Worm (Caenorhabditis elegans) whole organism, mixed stage, embryonic: ENCODE data around the gene secs-1.

Source experiments
- M03D4.4 ChIP-seq: sonication (generic microtip); optimal IDR thresholded peaks from 2 replicates; lab custom pipeline; 2017; ENCODE audit warnings: mild to moderate bottlenecking, missing genetic modification characterization, missing compliant biosample characterization
- bed-3 ChIP-seq: fragments of 200-800 bp; sonication (Bioruptor generic); optimal IDR thresholded peaks from 3 replicates; lab custom pipeline; 2018; ENCODE audit warnings: mild to moderate bottlenecking, missing genetic modification characterization, moderate library complexity, missing compliant biosample characterization
- blmp-1 ChIP-seq: fragments of 150-350 bp; optimal IDR thresholded peaks from 2 replicates; lab custom pipeline; 2014; ENCODE audit warnings: missing biosample characterization, missing genetic modification characterization
- ceh-39 ChIP-seq: fragments of 150-350 bp; optimal IDR thresholded peaks from 2 replicates; lab custom pipeline; 2014; ENCODE audit warnings: missing biosample characterization, missing genetic modification characterization
- ceh-43 ChIP-seq: fragments of 200-800 bp; sonication (Bioruptor generic); optimal IDR thresholded peaks from 2 replicates; lab custom pipeline; 2018; ENCODE audit warnings: mild to moderate bottlenecking, missing genetic modification characterization, moderate library complexity, missing compliant biosample characterization
- ces-1 ChIP-seq: fragments of 150-350 bp; optimal IDR thresholded peaks from 2 replicates; lab custom pipeline; 2014; ENCODE audit warnings: missing biosample characterization, missing genetic modification reagents, missing genetic modification characterization
- cnd-1 ChIP-seq: fragments of 200-800 bp; sonication (Bioruptor generic); optimal IDR thresholded peaks from 2 replicates; lab custom pipeline; 2018; ENCODE audit warnings: mild to moderate bottlenecking, missing genetic modification characterization, missing compliant biosample characterization
- drap-1 ChIP-seq: fragments of 200-800 bp; sonication (Bioruptor generic); optimal IDR thresholded peaks from 3 replicates; lab custom pipeline; 2018; ENCODE audit warnings: mild to moderate bottlenecking, missing genetic modification characterization, missing compliant biosample characterization
- elt-3 ChIP-seq: fragments of 150-350 bp; optimal IDR thresholded peaks from 2 replicates; lab custom pipeline; 2014; ENCODE audit warnings: missing biosample characterization, missing genetic modification characterization
- flh-1 ChIP-seq: fragments of 200-800 bp; sonication (Bioruptor generic); optimal IDR thresholded peaks from 2 replicates; lab custom pipeline; 2018; ENCODE audit warnings: mild to moderate bottlenecking, missing genetic modification characterization, moderate library complexity, missing compliant biosample characterization
- ham-2 ChIP-seq: fragments of 200-800 bp; sonication (Bioruptor generic); optimal IDR thresholded peaks from 2 replicates; lab custom pipeline; 2018; ENCODE audit warnings: mild to moderate bottlenecking, missing genetic modification characterization, missing compliant biosample characterization
- hlh-1 ChIP-seq: fragments of 150-350 bp; optimal IDR thresholded peaks from 2 replicates; lab custom pipeline; 2014; ENCODE audit warnings: missing biosample characterization, missing genetic modification reagents, missing genetic modification characterization
- lin-13 ChIP-seq: fragments of 150-350 bp; optimal IDR thresholded peaks from 2 replicates; lab custom pipeline; 2014; ENCODE audit warnings: missing biosample characterization, missing genetic modification characterization
- lin-32 ChIP-seq: fragments of 200-800 bp; sonication (Bioruptor generic); optimal IDR thresholded peaks from 2 replicates; lab custom pipeline; 2018; ENCODE audit warnings: mild to moderate bottlenecking, missing genetic modification characterization, missing compliant biosample characterization
- lsy-2 ChIP-seq: fragments of 150-350 bp; optimal IDR thresholded peaks from 2 replicates; lab custom pipeline; 2014; ENCODE audit warnings: missing biosample characterization, missing genetic modification characterization
- mab-5 ChIP-seq: fragments of 150-350 bp; optimal IDR thresholded peaks from 2 replicates; lab custom pipeline; 2014; ENCODE audit warnings: missing biosample characterization, missing genetic modification characterization
- mep-1 ChIP-seq: fragments of 150-350 bp; optimal IDR thresholded peaks from 2 replicates; lab custom pipeline; 2017; ENCODE audit warnings: missing biosample characterization, missing genetic modification reagents, missing genetic modification characterization, inconsistent platforms
- mls-2 ChIP-seq: sonication (generic microtip); optimal IDR thresholded peaks from 2 replicates; lab custom pipeline; 2016; ENCODE audit warnings: mild to moderate bottlenecking, missing genetic modification characterization, moderate library complexity, missing compliant biosample characterization
- nhr-12 ChIP-seq: fragments of 150-350 bp; optimal IDR thresholded peaks from 2 replicates; lab custom pipeline; 2014; ENCODE audit warnings: missing biosample characterization, missing genetic modification characterization
- nhr-2 ChIP-seq: fragments of 150-350 bp; optimal IDR thresholded peaks from 2 replicates; lab custom pipeline; 2014; ENCODE audit warnings: missing biosample characterization, missing genetic modification characterization
- nhr-28 ChIP-seq: fragments of 150-350 bp; optimal IDR thresholded peaks from 2 replicates; lab custom pipeline; 2014; ENCODE audit warnings: missing biosample characterization, missing genetic modification characterization
- nhr-76 ChIP-seq: sonication (generic microtip); optimal IDR thresholded peaks from 2 replicates; lab custom pipeline; 2017; ENCODE audit warnings: missing biosample characterization, missing genetic modification characterization
- pha-4 ChIP-seq: fragments of 150-350 bp; optimal IDR thresholded peaks from 2 replicates; lab custom pipeline; 2018; ENCODE audit warnings: missing biosample characterization, missing genetic modification reagents, missing genetic modification characterization
- sem-2 ChIP-seq: fragments of 200-800 bp; sonication (Bioruptor generic); optimal IDR thresholded peaks from 2 replicates; lab custom pipeline; 2018; ENCODE audit warnings: mild to moderate bottlenecking, missing genetic modification characterization, missing compliant biosample characterization
- snpc-4 ChIP-seq: fragments of 150-350 bp; optimal IDR thresholded peaks from 2 replicates; lab custom pipeline; 2014; ENCODE audit warnings: missing biosample characterization, missing genetic modification characterization
- sptf-1 ChIP-seq: sonication (generic microtip); optimal IDR thresholded peaks from 2 replicates; lab custom pipeline; 2017; ENCODE audit warnings: mild to moderate bottlenecking, missing genetic modification characterization, moderate library complexity, missing compliant biosample characterization
- tbx-8 ChIP-seq: fragments of 200-800 bp; sonication (Bioruptor generic); optimal IDR thresholded peaks from 2 replicates; lab custom pipeline; 2018; ENCODE audit warnings: mild to moderate bottlenecking, missing genetic modification characterization, moderate library complexity, missing compliant biosample characterization
- unc-120 ChIP-seq: sonication (generic microtip); optimal IDR thresholded peaks from 2 replicates; lab custom pipeline; 2017; ENCODE audit warnings: missing genetic modification characterization, missing compliant biosample characterization; ENCODE audit not compliant: poor library complexity, severe bottlenecking
- unc-39 ChIP-seq: fragments of 150-350 bp; optimal IDR thresholded peaks from 2 replicates; lab custom pipeline; 2014; ENCODE audit warnings: missing biosample characterization, missing genetic modification characterization
- unc-62 ChIP-seq: fragments of 150-350 bp; optimal IDR thresholded peaks from 2 replicates; lab custom pipeline; 2014; ENCODE audit warnings: missing biosample characterization, missing genetic modification reagents, missing genetic modification characterization
- zip-8 ChIP-seq: fragments of 150-350 bp; optimal IDR thresholded peaks from 2 replicates; lab custom pipeline; 2014; ENCODE audit warnings: missing biosample characterization, missing genetic modification characterization
- ztf-11 ChIP-seq: fragments of 150-350 bp; optimal IDR thresholded peaks from 2 replicates; lab custom pipeline; 2014; ENCODE audit warnings: missing biosample characterization, missing genetic modification characterization

secs-1 gene

ce11 chrV:10784011-10784410 is 20.3 kb downstream of the secs-1 start, which contains the start of gene D1054.8:
TSS of gene D1054.8 (plus strand) at chrV:10784311.
- TF ChIP-seq lsy-2 (tag; lab: Kevin White, UChicago) (no peak), nhr-2 (tag; lab: Kevin White, UChicago) (no peak), nhr-12 (no peak), mab-5 (tag; lab: Kevin White, UChicago) (no peak), ceh-39 (tag; lab: Kevin White, UChicago) (no peak), mls-2 (tag; lab: Kevin White, UChicago) (no peak), sem-2 (no peak), bed-3 (no peak), sptf-1 (tag; lab: Kevin White, UChicago) (no peak), M03D4.4 (tag; lab: Kevin White, UChicago) (no peak), hlh-1 (tag; lab: Kevin White, UChicago) (no peak), elt-3 (tag; lab: Kevin White, UChicago) (no peak), ztf-11 (tag; lab: Kevin White, UChicago) (no peak), nhr-76 (tag; lab: Kevin White, UChicago) (no peak), pha-4 (tag; lab: Kevin White, UChicago) (no peak)

ce11 chrV:10776528-10777055 is 27.7 kb downstream of the secs-1 start, which contains the start of gene D1054.5:
TSS of gene D1054.5 (minus strand) at chrV:10776578.
- no peak for TF ChIP-seq mab-5 (tag; lab: Kevin White, UChicago)
- no peak for TF ChIP-seq unc-120
- TF ChIP-seq mls-2 (tag; lab: Kevin White, UChicago), result no peak
- TF ChIP-seq M03D4.4 (tag; lab: Kevin White, UChicago), result no peak
- TF ChIP-seq ceh-39 (tag; lab: Kevin White, UChicago), result no peak
- no peak for TF ChIP-seq snpc-4
- TF ChIP-seq tbx-8, result no peak
- TF ChIP-seq blmp-1 (tag; lab: Kevin White, UChicago), result no peak
- no peak for TF ChIP-seq lin-13
- no peak for TF ChIP-seq mep-1 (tag; lab: Kevin White, UChicago)
- no peak for TF ChIP-seq zip-8 (tag; lab: Kevin White, UChicago)
- TF ChIP-seq unc-39 (tag; lab: Kevin White, UChicago), result no peak
- TF ChIP-seq nhr-12, result no peak
- no peak for TF ChIP-seq nhr-2 (tag; lab: Kevin White, UChicago)
- no peak for TF ChIP-seq ceh-43
- TF ChIP-seq hlh-1 (tag; lab: Kevin White, UChicago), result no peak
- TF ChIP-seq, all 35 proteins: peak for 0

- TF ChIP-seq elt-3 (tag; lab: Kevin White, UChicago) (no peak), snpc-4 (no peak), ham-2 (GFP tag; lab: Kevin White, UChicago) (no peak), pha-4 (tag; lab: Kevin White, UChicago) (no peak), unc-62 (GFP tag; lab: Kevin White, UChicago) (no peak), blmp-1 (tag; lab: Kevin White, UChicago) (no peak), nhr-28 (tag; lab: Kevin White, UChicago) (no peak), nhr-12 (no peak), mls-2 (tag; lab: Kevin White, UChicago) (no peak), ceh-39 (tag; lab: Kevin White, UChicago) (no peak), lin-32 (no peak), ces-1 (GFP tag; lab: Kevin White, UChicago) (no peak), mab-5 (tag; lab: Kevin White, UChicago) (no peak), drap-1 (no peak), cnd-1 (tag; lab: Kevin White, UChicago) (no peak), hlh-1 (tag; lab: Kevin White, UChicago) (no peak), lin-13 (no peak), bed-3 (no peak), unc-39 (tag; lab: Kevin White, UChicago) (no peak), tbx-8 (no peak)
Observed at ce11 chrV:10773216-10773615, 31.1 kb downstream of the secs-1 start.

ce11 chrV:10771390-10771789 is 32.9 kb downstream of the secs-1 start, which contains the start of gene D1054.3:
TSS of gene D1054.3 (plus strand) at chrV:10771451.
- TF ChIP-seq nhr-76 (tag; lab: Kevin White, UChicago) (no peak), drap-1 (no peak), blmp-1 (tag; lab: Kevin White, UChicago) (no peak), unc-120 (no peak), nhr-12 (no peak), flh-1 (GFP tag; lab: Kevin White, UChicago) (no peak), ceh-43 (no peak), unc-39 (tag; lab: Kevin White, UChicago) (no peak), ceh-39 (tag; lab: Kevin White, UChicago) (no peak), elt-3 (tag; lab: Kevin White, UChicago) (no peak), mep-1 (tag; lab: Kevin White, UChicago) (no peak), ces-1 (GFP tag; lab: Kevin White, UChicago) (no peak), snpc-4 (no peak), nhr-2 (tag; lab: Kevin White, UChicago) (no peak)
